Worm (Caenorhabditis elegans): Measurements from ENCODE around the gene Y116A8C.27.
A peak's percentile ranks its signal among the peaks of the same experiment; 100 is the strongest.

The Y116A8C.27 gene

DNA sequence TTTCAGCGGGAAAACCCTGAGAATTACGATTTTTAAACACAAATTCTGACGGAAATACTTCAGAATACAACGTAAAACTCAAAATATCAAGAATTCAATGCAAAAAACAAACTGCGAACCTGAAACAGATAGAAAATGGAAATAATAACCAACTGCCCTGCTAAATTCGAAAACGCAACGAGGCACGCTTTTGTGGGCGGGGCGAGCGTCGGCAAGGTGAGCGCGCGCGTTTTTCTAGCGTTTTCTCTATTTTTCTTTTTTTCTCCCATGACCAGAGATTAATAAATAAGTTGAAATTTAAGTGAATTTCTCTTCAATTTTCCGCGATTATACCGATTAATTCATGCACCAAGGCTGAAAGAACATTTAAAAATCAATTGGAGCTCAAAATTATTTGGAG is 22.5 kb upstream of the Y116A8C.27 start, which contains the start of gene uaf-2:
Gene uaf-2 (minus strand): TSS at position 183 of the 400 bp plus-strand sequence.
- TF ChIP-seq mep-1 (tag; optimal IDR thresholded peaks at IDR 0.05) (peak; percentile 48), nhr-12 (tag; optimal IDR thresholded peaks at IDR 0.05) (no peak), ceh-39 (tag; optimal IDR thresholded peaks at IDR 0.05) (peak; percentile 33)

DNA sequence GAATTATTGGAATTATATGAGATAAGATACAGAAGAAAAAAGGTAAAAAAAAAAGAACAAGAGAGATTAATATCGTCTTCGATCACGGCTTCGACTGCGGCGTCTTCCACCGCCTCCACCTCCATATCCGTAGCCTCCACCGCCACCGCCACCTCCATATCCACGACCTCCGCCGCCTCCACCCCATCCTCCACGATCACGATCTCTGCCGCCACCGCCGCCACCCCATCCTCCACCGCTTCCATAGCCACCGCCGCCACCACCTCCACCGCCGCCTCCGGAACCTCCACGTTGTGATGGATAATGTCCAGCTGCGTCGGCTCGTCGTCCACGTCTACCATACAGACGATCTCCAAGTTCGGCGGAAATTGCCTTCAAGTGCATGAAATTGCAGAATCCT is 20.8 kb upstream of the Y116A8C.27 start:
- TF ChIP-seq elt-1 (tag; optimal IDR thresholded peaks at IDR 0.05; ENCODE audit: borderline replicate concordance, insufficient read depth) (no peak), unc-62 (GFP tag; optimal IDR thresholded peaks at IDR 0.05) (no peak)

DNA sequence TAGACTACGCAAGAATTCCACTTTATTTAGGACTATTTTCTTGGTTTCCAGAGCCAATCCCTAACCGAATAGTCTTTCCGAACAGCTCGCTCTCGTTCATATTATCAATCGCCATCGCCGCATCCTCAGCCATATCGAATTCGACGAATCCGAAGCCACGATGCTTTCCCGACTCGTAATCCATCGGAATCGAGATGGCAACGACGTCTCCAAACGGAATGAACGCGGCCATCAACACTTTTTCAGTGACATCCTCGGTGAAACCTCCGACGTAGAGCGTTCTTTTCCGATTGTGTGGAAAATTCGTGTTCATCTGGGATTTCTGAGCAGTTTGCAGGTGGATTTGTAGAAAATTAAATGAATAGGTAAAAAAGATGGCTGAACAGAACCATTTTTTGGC is 20.3 kb upstream of the Y116A8C.27 start, which contains the start of gene cyn-13:
Gene cyn-13 (minus strand): TSS at position 313 of the 400 bp plus-strand sequence.
- no peak for TF ChIP-seq mls-2 (tag; optimal IDR thresholded peaks at IDR 0.05)
- TF ChIP-seq nhr-2 (tag; optimal IDR thresholded peaks at IDR 0.05): no peak
- TF ChIP-seq pha-4 (tag; optimal IDR thresholded peaks at IDR 0.05): no peak
- no peak for TF ChIP-seq drap-1 (GFP tag; optimal IDR thresholded peaks at IDR 0.05)
- no peak for TF ChIP-seq nhr-76 (tag; optimal IDR thresholded peaks at IDR 0.05)
- TF ChIP-seq unc-39 (tag; optimal IDR thresholded peaks at IDR 0.05): no peak
- no peak for TF ChIP-seq M03D4.4 (tag; optimal IDR thresholded peaks at IDR 0.05)
- TF ChIP-seq ceh-83 (GFP tag; optimal IDR thresholded peaks at IDR 0.05): no peak

DNA sequence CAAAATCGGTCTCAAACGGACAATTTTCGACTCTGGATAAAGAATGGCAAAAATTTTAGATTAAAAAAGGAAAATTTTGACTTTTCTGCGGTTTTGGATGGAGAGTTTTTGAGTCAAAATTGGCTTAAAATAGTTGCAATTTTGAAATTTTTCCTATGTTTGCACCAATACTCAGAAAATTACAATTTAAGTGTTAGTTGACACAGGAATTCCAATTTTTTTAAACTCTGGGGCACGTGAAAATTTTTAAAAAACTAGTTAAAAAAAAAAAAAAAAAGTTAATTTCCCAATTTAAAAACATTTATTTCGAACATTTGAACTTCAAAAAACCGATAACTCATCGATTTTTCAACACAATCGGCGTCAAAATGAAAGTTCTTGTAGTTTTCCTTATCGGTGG is 15.7 kb upstream of the Y116A8C.27 start, which contains the start of gene Y116A8C.33:
Gene Y116A8C.33 (plus strand): TSS at position 301 of the 400 bp plus-strand sequence.
- TF ChIP-seq unc-39 (tag; optimal IDR thresholded peaks at IDR 0.05) (no peak), pha-4 (tag; optimal IDR thresholded peaks at IDR 0.05) (no peak), unc-120 (tag; optimal IDR thresholded peaks at IDR 0.05; ENCODE audit: poor library complexity, severe bottlenecking) (no peak), blmp-1 (tag; optimal IDR thresholded peaks at IDR 0.05) (no peak), ces-1 (GFP tag; optimal IDR thresholded peaks at IDR 0.05) (no peak), flh-1 (GFP tag; optimal IDR thresholded peaks at IDR 0.05) (no peak), elt-1 (tag; optimal IDR thresholded peaks at IDR 0.05; ENCODE audit: borderline replicate concordance, insufficient read depth) (no peak), zip-8 (tag; optimal IDR thresholded peaks at IDR 0.05) (no peak), cnd-1 (tag; optimal IDR thresholded peaks at IDR 0.05) (no peak), sptf-1 (tag; optimal IDR thresholded peaks at IDR 0.05) (no peak), lin-13 (tag; optimal IDR thresholded peaks at IDR 0.05) (no peak), lin-32 (GFP tag; optimal IDR thresholded peaks at IDR 0.05) (no peak), ceh-39 (tag; optimal IDR thresholded peaks at IDR 0.05) (no peak), ceh-83 (GFP tag; optimal IDR thresholded peaks at IDR 0.05) (no peak)

DNA sequence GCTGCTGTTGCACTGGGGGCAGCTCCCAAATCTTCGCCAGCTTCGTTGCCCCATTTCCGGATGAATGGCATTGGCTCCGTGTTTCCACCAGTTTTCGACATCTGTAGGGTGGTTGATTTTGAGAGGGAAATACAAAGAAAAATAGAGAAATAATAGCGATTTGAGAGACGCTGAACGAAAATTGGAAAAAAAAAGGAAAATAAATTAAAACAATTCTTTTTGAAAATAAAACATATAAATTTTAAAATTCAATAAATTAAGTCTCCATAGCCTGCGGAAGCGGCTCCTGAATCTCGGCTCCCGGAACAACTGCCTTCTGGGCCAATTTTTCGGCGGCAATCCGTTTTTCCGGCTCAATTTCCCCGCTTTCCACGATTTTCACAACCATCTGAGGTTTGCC is 14.8 kb upstream of the Y116A8C.27 start, which contains the start of gene sfa-1:
Gene sfa-1 (minus strand): TSS at position 101 of the 400 bp plus-strand sequence.
- TF ChIP-seq hlh-1 (tag; optimal IDR thresholded peaks at IDR 0.05): no peak
- TF ChIP-seq zip-8 (tag; optimal IDR thresholded peaks at IDR 0.05): no peak
- TF ChIP-seq ceh-39 (tag; optimal IDR thresholded peaks at IDR 0.05): no peak
- TF ChIP-seq unc-39 (tag; optimal IDR thresholded peaks at IDR 0.05): no peak
- no peak for TF ChIP-seq unc-62 (GFP tag; optimal IDR thresholded peaks at IDR 0.05)
- no peak for TF ChIP-seq elt-3 (tag; optimal IDR thresholded peaks at IDR 0.05)
- no peak for TF ChIP-seq nhr-237 (tag; optimal IDR thresholded peaks at IDR 0.05)
- TF ChIP-seq nhr-2 (tag; optimal IDR thresholded peaks at IDR 0.05): no peak
- TF ChIP-seq ceh-43 (GFP tag; optimal IDR thresholded peaks at IDR 0.05): no peak
- TF ChIP-seq mls-2 (tag; optimal IDR thresholded peaks at IDR 0.05): no peak
- no peak for TF ChIP-seq sptf-1 (tag; optimal IDR thresholded peaks at IDR 0.05)
- TF ChIP-seq mab-5 (tag; optimal IDR thresholded peaks at IDR 0.05): no peak

DNA sequence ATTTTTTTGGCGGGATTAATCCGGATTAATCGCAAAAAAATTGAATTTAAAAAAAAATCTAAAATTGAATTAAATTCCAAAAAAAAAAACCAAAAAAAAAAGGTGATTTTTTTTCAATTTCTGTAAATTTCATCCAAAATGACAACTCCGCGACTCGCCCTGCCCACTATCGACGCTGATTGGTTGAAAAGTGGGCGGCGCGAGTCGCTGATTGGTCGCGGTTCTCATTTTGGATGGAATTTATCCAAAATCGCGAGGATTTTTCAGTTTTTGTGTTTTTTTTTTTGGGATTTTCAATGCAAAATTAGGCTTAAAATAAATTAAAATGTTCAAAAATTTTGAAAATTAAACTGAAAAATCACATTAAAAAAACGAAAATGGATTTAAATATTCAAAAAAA is 13.4 kb upstream of the Y116A8C.27 start:
- no peak for TF ChIP-seq ceh-43 (GFP tag; optimal IDR thresholded peaks at IDR 0.05)
- TF ChIP-seq lsy-2 (tag; optimal IDR thresholded peaks at IDR 0.05): no peak
- TF ChIP-seq unc-120 (tag; optimal IDR thresholded peaks at IDR 0.05; ENCODE audit: poor library complexity, severe bottlenecking): no peak
- no peak for TF ChIP-seq unc-39 (tag; optimal IDR thresholded peaks at IDR 0.05)
- no peak for TF ChIP-seq nhr-76 (tag; optimal IDR thresholded peaks at IDR 0.05)
- no peak for TF ChIP-seq ces-1 (GFP tag; optimal IDR thresholded peaks at IDR 0.05)
- no peak for TF ChIP-seq ceh-39 (tag; optimal IDR thresholded peaks at IDR 0.05)
- no peak for TF ChIP-seq hlh-1 (tag; optimal IDR thresholded peaks at IDR 0.05)
- no peak for TF ChIP-seq zip-8 (tag; optimal IDR thresholded peaks at IDR 0.05)
- no peak for TF ChIP-seq ztf-11 (tag; optimal IDR thresholded peaks at IDR 0.05)

Measured in whole organism, mixed stage, embryonic.